Fruit fly (Drosophila melanogaster) whole organism, embryonic: ENCODE data around the gene mbc.
A peak's percentile ranks its signal among the peaks of the same experiment; 100 is the strongest.

Experiments
- Atf6 ChIP-seq: fragments of 200-800 bp; sonication (Bioruptor generic); IDR thresholded peaks from 2 replicates; pipeline ENCODE4 v1.3.6; 2022; ENCODE audit warnings: missing biosample characterization, missing genetic modification characterization
- CG10267 ChIP-seq: fragments of 200-800 bp; sonication (Bioruptor generic); optimal IDR thresholded peaks from 2 replicates; lab custom pipeline; 2018; ENCODE audit warnings: missing biosample characterization, mild to moderate bottlenecking, missing genetic modification characterization, moderate library complexity
- CG10654 ChIP-seq: fragments of 200-800 bp; sonication (Bioruptor generic); optimal IDR thresholded peaks from 2 replicates; lab custom pipeline; 2016; ENCODE audit warnings: missing biosample characterization, missing genetic modification characterization
- CG10959 ChIP-seq: fragments of 200-800 bp; sonication (Bioruptor generic); IDR thresholded peaks from 2 replicates; pipeline ENCODE4 v1.3.6; 2022; ENCODE audit warnings: missing biosample characterization, missing genetic modification characterization
- CG14014 ChIP-seq: fragments of 200-800 bp; sonication (Bioruptor generic); IDR thresholded peaks from 2 replicates; pipeline ENCODE4 v1.3.6; 2022; ENCODE audit warnings: missing biosample characterization, missing genetic modification characterization
- CG14667 ChIP-seq: fragments of 200-800 bp; sonication (Bioruptor generic); IDR thresholded peaks from 2 replicates; pipeline ENCODE4 v1.3.6; 2022; ENCODE audit warnings: missing biosample characterization, missing genetic modification characterization
- CG17186 ChIP-seq: fragments of 200-800 bp; sonication (Bioruptor generic); optimal IDR thresholded peaks from 3 replicates; lab custom pipeline; 2017; ENCODE audit warnings: missing biosample characterization, missing genetic modification reagents, missing genetic modification characterization
- CG17912 ChIP-seq: fragments of 200-800 bp; sonication (Bioruptor generic); optimal IDR thresholded peaks from 2 replicates; lab custom pipeline; 2018; ENCODE audit warnings: missing biosample characterization, mild to moderate bottlenecking, missing genetic modification characterization
- CG2889 ChIP-seq: fragments of 200-800 bp; sonication (Bioruptor generic); IDR thresholded peaks from 3 replicates; pipeline ENCODE4 v1.3.6; 2022; ENCODE audit warnings: missing biosample characterization, missing genetic modification characterization
- CG6175 ChIP-seq: fragments of 200-800 bp; sonication (Bioruptor generic); IDR thresholded peaks from 3 replicates; pipeline ENCODE4 v1.3.6; 2022; ENCODE audit warnings: missing biosample characterization, missing genetic modification characterization
- CG7745 ChIP-seq: fragments of 200-800 bp; sonication (Bioruptor generic); optimal IDR thresholded peaks from 2 replicates; lab custom pipeline; 2018; ENCODE audit warnings: missing biosample characterization, mild to moderate bottlenecking, missing genetic modification characterization, moderate library complexity
- CG8765 ChIP-seq: fragments of 200-800 bp; sonication (Bioruptor generic); IDR thresholded peaks from 2 replicates; pipeline ENCODE4 v1.3.6; 2022; ENCODE audit warnings: missing biosample characterization, missing genetic modification characterization
- CG9215 ChIP-seq: fragments of 200-800 bp; sonication (Bioruptor generic); IDR thresholded peaks from 2 replicates; pipeline ENCODE4 v1.3.6; 2022; ENCODE audit warnings: missing biosample characterization, missing genetic modification characterization
- CG9437 ChIP-seq: fragments of 200-800 bp; sonication (Bioruptor generic); optimal IDR thresholded peaks from 2 replicates; lab custom pipeline; 2018; ENCODE audit warnings: missing biosample characterization, mild to moderate bottlenecking, missing genetic modification characterization
- CG9932 ChIP-seq: fragments of 200-800 bp; sonication (Bioruptor generic); IDR thresholded peaks from 2 replicates; pipeline ENCODE4 v1.3.6; 2022; ENCODE audit warnings: missing biosample characterization, missing genetic modification characterization
- Chrac-16 ChIP-seq: fragments of 200-800 bp; sonication (Bioruptor generic); optimal IDR thresholded peaks from 3 replicates; lab custom pipeline; 2016; ENCODE audit warnings: missing biosample characterization, missing genetic modification characterization
- CoRest ChIP-seq: fragments of 200-800 bp; sonication (Bioruptor generic); optimal IDR thresholded peaks from 3 replicates; lab custom pipeline; 2018; ENCODE audit warnings: missing biosample characterization, mild to moderate bottlenecking, missing genetic modification characterization, moderate library complexity
- Ets65A ChIP-seq: fragments of 200-800 bp; sonication (Bioruptor generic); peaks from one replicate; lab custom pipeline; 2016; ENCODE audit warnings: missing biosample characterization, missing genetic modification characterization
- Fer1 ChIP-seq: fragments of 200-800 bp; sonication (Bioruptor generic); optimal IDR thresholded peaks from 2 replicates; lab custom pipeline; 2017; ENCODE audit warnings: missing biosample characterization, mild to moderate bottlenecking, missing genetic modification characterization
- HLH54F ChIP-seq: fragments of 200-800 bp; sonication (Bioruptor generic); optimal IDR thresholded peaks from 3 replicates; lab custom pipeline; 2016; ENCODE audit warnings: missing biosample characterization, missing genetic modification characterization
- Hand ChIP-seq: fragments of 200-800 bp; sonication (Bioruptor generic); optimal IDR thresholded peaks from 2 replicates; lab custom pipeline; 2017; ENCODE audit warnings: mild to moderate bottlenecking, missing biosample characterization, missing genetic modification reagents, missing genetic modification characterization
- Hmr ChIP-seq: fragments of 200-800 bp; sonication (Bioruptor generic); optimal IDR thresholded peaks from 3 replicates; lab custom pipeline; 2017; ENCODE audit warnings: mild to moderate bottlenecking, missing biosample characterization, missing genetic modification reagents, missing genetic modification characterization
- Hr51 ChIP-seq, 2 experiments: fragments of 200-800 bp; sonication (Bioruptor generic); optimal IDR thresholded peaks; 2 replicates in 1 of 2; 3 replicates in 1 of 2; lab custom pipeline; 2016 to 2018; ENCODE audit warnings: missing biosample characterization in 2 of 2, missing genetic modification characterization in 2 of 2, mild to moderate bottlenecking in 1 of 2, moderate library complexity in 1 of 2
- Med ChIP-seq: fragments of 200-800 bp; sonication (Bioruptor generic); peaks from one replicate; lab custom pipeline; 2016; ENCODE audit warnings: missing biosample characterization, missing genetic modification characterization, mild to moderate bottlenecking, inconsistent platforms, moderate library complexity
- PHDP ChIP-seq: fragments of 200-800 bp; sonication (Bioruptor generic); optimal IDR thresholded peaks from 3 replicates; lab custom pipeline; 2018; ENCODE audit warnings: missing biosample characterization, mild to moderate bottlenecking, missing genetic modification characterization, moderate library complexity
- Rfx ChIP-seq: fragments of 200-800 bp; sonication (Bioruptor generic); IDR thresholded peaks from 2 replicates; pipeline ENCODE4 v1.3.6; 2022; ENCODE audit warnings: missing biosample characterization, missing genetic modification characterization
- Six4 ChIP-seq: fragments of 200-800 bp; sonication (Bioruptor generic); optimal IDR thresholded peaks from 2 replicates; lab custom pipeline; 2016; ENCODE audit warnings: missing biosample characterization, missing genetic modification characterization
- Stat92E ChIP-seq, 3 experiments: fragments of >200 bp in 2 of 3; fragments of 200-800 bp in 1 of 3; sonication (Bioruptor generic) in 1 of 3; optimal IDR thresholded peaks; 2 replicates each; lab custom pipeline; 2017 to 2019; ENCODE audit warnings: missing biosample characterization in 3 of 3, missing genetic modification characterization in 3 of 3, mild to moderate bottlenecking in 1 of 3, moderate library complexity in 1 of 3
- cas ChIP-seq: fragments of 200-800 bp; sonication (Bioruptor generic); IDR thresholded peaks from 2 replicates; pipeline ENCODE4 v1.3.6; 2022; ENCODE audit warnings: missing biosample characterization, missing genetic modification characterization
- chm ChIP-seq: fragments of 200-800 bp; sonication (Bioruptor generic); IDR thresholded peaks from 2 replicates; pipeline ENCODE4 v1.3.6; 2022; ENCODE audit warnings: missing biosample characterization, missing genetic modification characterization
- chn ChIP-seq: fragments of 200-800 bp; sonication (Bioruptor generic); optimal IDR thresholded peaks from 2 replicates; lab custom pipeline; 2016; ENCODE audit warnings: missing biosample characterization, missing genetic modification characterization
- dan ChIP-seq: fragments of 200-800 bp; sonication (Bioruptor generic); IDR thresholded peaks from 2 replicates; pipeline ENCODE4 v1.3.6; 2022; ENCODE audit warnings: missing biosample characterization, missing genetic modification characterization
- dmrt99B ChIP-seq: fragments of 200-800 bp; sonication (Bioruptor generic); optimal IDR thresholded peaks from 2 replicates; lab custom pipeline; 2018; ENCODE audit warnings: missing biosample characterization, mild to moderate bottlenecking, missing genetic modification characterization, moderate library complexity
- en ChIP-seq: fragments of 200-800 bp; sonication (Bioruptor generic); optimal IDR thresholded peaks from 2 replicates; lab custom pipeline; 2016; ENCODE audit warnings: missing biosample characterization, missing genetic modification characterization
- gro ChIP-seq: fragments of 200-800 bp; sonication (Bioruptor generic); optimal IDR thresholded peaks from 2 replicates; lab custom pipeline; 2016; ENCODE audit warnings: missing biosample characterization, missing genetic modification characterization
- hb ChIP-seq: fragments of 200-800 bp; sonication (Bioruptor generic); IDR thresholded peaks from 3 replicates; pipeline ENCODE4 v1.3.6; 2022; ENCODE audit warnings: missing biosample characterization, missing genetic modification characterization; ENCODE audit not compliant: partially characterized antibody
- ind ChIP-seq: fragments of 200-800 bp; sonication (Bioruptor generic); optimal IDR thresholded peaks from 3 replicates; lab custom pipeline; 2016; ENCODE audit warnings: missing biosample characterization, missing genetic modification characterization
- lbe ChIP-seq: fragments of 200-800 bp; sonication (Bioruptor generic); optimal IDR thresholded peaks from 2 replicates; lab custom pipeline; 2016; ENCODE audit warnings: missing biosample characterization, mild to moderate bottlenecking, missing genetic modification characterization
- nau ChIP-seq: fragments of 200-800 bp; sonication (Bioruptor generic); optimal IDR thresholded peaks from 3 replicates; lab custom pipeline; 2017; ENCODE audit warnings: missing biosample characterization, mild to moderate bottlenecking, missing genetic modification characterization, missing genetic modification reagents
- nom ChIP-seq: fragments of 200-800 bp; sonication (Bioruptor generic); optimal IDR thresholded peaks from 2 replicates; lab custom pipeline; 2017; ENCODE audit warnings: missing biosample characterization, missing genetic modification characterization, mild to moderate bottlenecking, moderate library complexity, missing genetic modification reagents
- onecut ChIP-seq: fragments of 200-800 bp; sonication (Bioruptor generic); IDR thresholded peaks from 2 replicates; pipeline ENCODE4 v1.3.6; 2022; ENCODE audit warnings: missing biosample characterization, missing genetic modification characterization
- otp ChIP-seq: fragments of 200-800 bp; sonication (Bioruptor generic); IDR thresholded peaks from 3 replicates; pipeline ENCODE4, ENCODE4 v1.3.6; 2022; ENCODE audit warnings: missing biosample characterization, missing genetic modification characterization
- pum ChIP-seq: fragments of 200-800 bp; sonication (Bioruptor generic); optimal IDR thresholded peaks from 2 replicates; lab custom pipeline; 2016; ENCODE audit warnings: missing biosample characterization, missing genetic modification characterization
- schlank ChIP-seq: fragments of 200-800 bp; sonication (Bioruptor generic); optimal IDR thresholded peaks from 2 replicates; lab custom pipeline; 2018; ENCODE audit warnings: missing biosample characterization, mild to moderate bottlenecking, missing genetic modification characterization
- sim ChIP-seq: fragments of 200-800 bp; sonication (Bioruptor generic); IDR thresholded peaks from 2 replicates; pipeline ENCODE4 v1.3.6; 2022; ENCODE audit warnings: missing biosample characterization, missing genetic modification characterization
- sna ChIP-seq: fragments of 200-800 bp; sonication (Bioruptor generic); IDR thresholded peaks from 2 replicates; pipeline ENCODE4 v1.3.6; 2022; ENCODE audit warnings: missing biosample characterization, missing genetic modification characterization; ENCODE audit not compliant: partially characterized antibody
- so ChIP-seq: fragments of 200-800 bp; sonication (Bioruptor generic); IDR thresholded peaks from 3 replicates; pipeline ENCODE4 v1.3.6; 2022; ENCODE audit warnings: missing biosample characterization, missing genetic modification characterization
- stc ChIP-seq: fragments of 200-800 bp; sonication (Bioruptor generic); IDR thresholded peaks from 2 replicates; pipeline ENCODE4 v1.3.6; 2022; ENCODE audit warnings: missing biosample characterization, missing genetic modification characterization
- tap ChIP-seq: fragments of 200-800 bp; optimal IDR thresholded peaks from 3 replicates; lab custom pipeline; 2019; ENCODE audit warnings: missing biosample characterization, mild to moderate bottlenecking, missing genetic modification characterization, moderate library complexity
- ttk ChIP-seq: fragments of 200-800 bp; sonication (Bioruptor generic); IDR thresholded peaks from 2 replicates; pipeline ENCODE4 v2.1.2; 2022; ENCODE audit warnings: missing biosample characterization, missing genetic modification characterization
- z ChIP-seq: fragments of 200-800 bp; sonication (Bioruptor generic); IDR thresholded peaks from 3 replicates; pipeline ENCODE4 v1.3.6; 2022; ENCODE audit warnings: missing biosample characterization, missing genetic modification characterization
- zfh2 ChIP-seq: fragments of 200-800 bp; sonication (Bioruptor generic); optimal IDR thresholded peaks from 2 replicates; lab custom pipeline; 2016; ENCODE audit warnings: missing biosample characterization, missing genetic modification characterization

Gene mbc

DNA sequence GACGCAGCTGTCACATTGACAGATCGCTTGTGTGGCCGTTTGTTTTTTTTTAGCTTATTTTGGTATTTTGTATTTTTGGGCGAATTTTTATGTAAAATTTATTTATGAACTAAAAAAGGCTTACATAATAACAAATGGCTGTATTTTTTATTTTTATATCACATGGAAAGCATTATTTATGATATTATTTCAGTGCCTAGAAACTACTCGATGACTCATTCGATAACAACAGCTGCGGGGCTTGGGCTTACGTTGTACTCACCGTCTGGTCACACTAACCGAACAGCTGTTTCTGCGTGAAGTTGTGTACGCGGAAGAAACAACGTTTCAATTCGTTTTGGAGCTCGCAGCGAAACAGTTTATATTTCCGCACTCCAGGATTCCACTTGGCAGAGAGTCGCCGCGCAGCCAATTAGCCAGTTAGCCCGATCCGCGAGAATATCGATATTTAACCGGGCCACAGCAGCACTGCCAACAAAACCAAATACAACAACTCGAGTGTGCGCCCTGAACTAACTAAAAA is 48.5 kb upstream of the mbc start, which contains the start of the genes Hmgcr and Rpn9 (continued):
- TF ChIP-seq hb (GFP tag; lab: Robert Waterston, UW) (no peak), Hand (GFP tag; lab: Kevin White, UChicago) (no peak), stc (GFP tag; lab: Robert Waterston, UW) (no peak), onecut (GFP tag; lab: Robert Waterston, UW) (peak; percentile 26; the same call in 1 of the 2 replicates), so (no peak; the same call in 2 of the 3 replicates), sim (GFP tag; lab: Robert Waterston, UW) (no peak), CG14014 (GFP tag; lab: Robert Waterston, UW) (no peak), tap (tag; lab: Kevin White, UChicago) (no peak), gro (GFP tag; lab: Kevin White, UChicago) (peak; percentile 27), Six4 (GFP tag; lab: Kevin White, UChicago) (no peak), Ets65A (peak; percentile 6), nau (GFP tag; lab: Kevin White, UChicago) (peak; percentile 22), ttk (no peak), z (no peak), chn (GFP tag; lab: Kevin White, UChicago) (no peak), lbe (GFP tag; lab: Kevin White, UChicago) (no peak), CG9437 (peak; percentile 58), CG14667 (no peak), CG10959 (no peak), CG2889 (no peak), CG17912 (no peak), PHDP (tag; lab: Kevin White, UChicago) (peak; percentile 47), CG6175 (GFP tag; lab: Robert Waterston, UW) (no peak), Fer1 (peak; percentile 28), CG17186 (GFP tag; lab: Kevin White, UChicago) (peak; percentile 62), CG9932 (GFP tag; lab: Robert Waterston, UW) (no peak), sna (no peak), otp (no peak), pum (GFP tag; lab: Kevin White, UChicago) (no peak), Stat92E (GFP tag; optimal IDR thresholded peaks at IDR 0.05; lab: Kevin White, UChicago) (peak in 1 of 3 experiments; percentile 56), zfh2 (GFP tag; lab: Kevin White, UChicago) (no peak), cas (no peak), dan (GFP tag; lab: Robert Waterston, UW) (no peak), Med (GFP tag; lab: Kevin White, UChicago) (peak; percentile 83), Hr51 (GFP tag; optimal IDR thresholded peaks at IDR 0.05; lab: Kevin White, UChicago) (peak in 1 of 2 experiments; percentile 11), ind (GFP tag; lab: Kevin White, UChicago) (no peak), Chrac-16 (GFP tag; lab: Kevin White, UChicago) (no peak), CG10654 (GFP tag; lab: Kevin White, UChicago) (no peak), CG9215 (no peak), Hmr (peak; percentile 55), CG8765 (GFP tag; lab: Robert Waterston, UW) (no peak), Atf6 (no peak), CoRest (tag; lab: Kevin White, UChicago) (peak; percentile 55), CG10267 (tag; lab: Kevin White, UChicago) (peak; percentile 68), en (GFP tag; lab: Kevin White, UChicago) (no peak), CG7745 (no peak), chm (GFP tag; lab: Robert Waterston, UW) (peak; percentile 70; the same call in 1 of the 2 replicates), Rfx (GFP tag; lab: Robert Waterston, UW) (no peak), schlank (no peak), HLH54F (GFP tag; lab: Kevin White, UChicago) (no peak), nom (GFP tag; lab: Kevin White, UChicago) (peak; percentile 49), dmrt99B (tag; lab: Kevin White, UChicago) (no peak)
